Fruit fly (Drosophila melanogaster): ENCODE data around the gene CG13058.

DNA sequence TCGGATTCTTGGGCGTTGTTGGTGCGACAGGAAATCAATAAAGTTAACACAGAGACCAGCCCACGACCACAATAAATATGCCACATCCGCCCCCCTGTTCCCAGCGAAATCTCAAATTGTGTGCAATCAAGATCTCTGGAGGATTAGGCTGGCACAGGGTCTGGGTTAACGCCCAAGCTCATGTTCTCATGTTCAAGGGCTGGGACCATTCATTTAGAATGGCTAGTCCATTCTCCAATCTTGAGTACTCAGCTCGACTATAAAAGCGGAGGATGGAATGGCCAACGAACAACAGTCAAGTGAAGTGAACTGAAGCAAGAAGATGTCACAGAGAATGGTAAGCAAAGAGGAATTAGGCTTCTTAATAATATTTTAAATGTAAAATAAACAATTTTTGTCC, 4.4 kb downstream of the CG13058 start, which contains the start of gene CG13056:
- no peak for TF ChIP-seq CG8159 (tag; optimal IDR thresholded peaks at IDR 0.05)
- TF ChIP-seq D1 (tag; optimal IDR thresholded peaks at IDR 0.05): no peak
- no peak for TF ChIP-seq rn (GFP tag; IDR thresholded peaks at IDR 0.05)
- TF ChIP-seq CG4496 (GFP tag; IDR thresholded peaks at IDR 0.05): no peak
- no peak for TF ChIP-seq gl (tag; optimal IDR thresholded peaks at IDR 0.05)
- TF ChIP-seq Snoo (tag; optimal IDR thresholded peaks at IDR 0.05): no peak
- TF ChIP-seq CG34367 (tag; optimal IDR thresholded peaks at IDR 0.05): no peak
- no peak for TF ChIP-seq CG15710 (tag; optimal IDR thresholded peaks at IDR 0.05)
